Fruit fly (Drosophila melanogaster) whole organism, embryonic: ENCODE results near the gene CG6830.
A peak's percentile ranks its signal among the peaks of the same experiment; 100 is the strongest.

Source experiments
- Adf1 ChIP-seq: fragments of 200-800 bp; sonication (Bioruptor generic); IDR thresholded peaks from 2 replicates; pipeline ENCODE4 v1.3.6; 2022; ENCODE audit warnings: missing biosample characterization, missing genetic modification characterization
- Atf-2 ChIP-seq: fragments of 200-800 bp; sonication (Bioruptor generic); optimal IDR thresholded peaks from 2 replicates; lab custom pipeline; 2016; ENCODE audit warnings: missing biosample characterization, missing genetic modification characterization
- Atf6 ChIP-seq: fragments of 200-800 bp; sonication (Bioruptor generic); IDR thresholded peaks from 2 replicates; pipeline ENCODE4 v1.3.6; 2022; ENCODE audit warnings: missing biosample characterization, missing genetic modification characterization
- B-H1 ChIP-seq: fragments of 200-800 bp; sonication (Bioruptor generic); IDR thresholded peaks from 3 replicates; pipeline ENCODE4 v1.3.6; 2022; ENCODE audit warnings: missing biosample characterization, missing genetic modification characterization
- Bdp1 ChIP-seq: fragments of 200-800 bp; sonication (Bioruptor generic); optimal IDR thresholded peaks from 3 replicates; lab custom pipeline; 2016; ENCODE audit warnings: missing biosample characterization, missing genetic modification characterization
- Blimp-1 ChIP-seq: fragments of 200-800 bp; sonication (Bioruptor generic); optimal IDR thresholded peaks from 3 replicates; lab custom pipeline; 2018; ENCODE audit warnings: missing biosample characterization, missing genetic modification characterization, mild to moderate bottlenecking, moderate library complexity, missing genetic modification reagents
- CG10431 ChIP-seq: fragments of 200-800 bp; sonication (Bioruptor generic); optimal IDR thresholded peaks from 3 replicates; lab custom pipeline; 2018; ENCODE audit warnings: missing biosample characterization, mild to moderate bottlenecking, missing genetic modification characterization
- CG10565 ChIP-seq: fragments of 200-800 bp; sonication (Bioruptor generic); optimal IDR thresholded peaks from 3 replicates; lab custom pipeline; 2016; ENCODE audit warnings: missing biosample characterization, mild to moderate bottlenecking, missing genetic modification characterization
- CG11093 ChIP-seq: fragments of 200-800 bp; sonication (Bioruptor generic); IDR thresholded peaks from 3 replicates; pipeline ENCODE4 v1.3.6; 2022; ENCODE audit warnings: missing biosample characterization, missing genetic modification characterization
- CG11398 ChIP-seq: fragments of 200-800 bp; sonication (Bioruptor generic); optimal IDR thresholded peaks from 2 replicates; lab custom pipeline; 2016; ENCODE audit warnings: missing biosample characterization, missing genetic modification characterization
- CG1233 ChIP-seq: fragments of 200-800 bp; sonication (Bioruptor generic); optimal IDR thresholded peaks from 4 replicates; lab custom pipeline; 2018; ENCODE audit warnings: missing biosample characterization, mild to moderate bottlenecking, missing genetic modification characterization
- CG13296 ChIP-seq: fragments of 200-800 bp; sonication (Bioruptor generic); optimal IDR thresholded peaks from 3 replicates; lab custom pipeline; 2018; ENCODE audit warnings: missing biosample characterization, mild to moderate bottlenecking, missing genetic modification characterization
- CG13775 ChIP-seq: fragments of 200-800 bp; sonication (Bioruptor generic); optimal IDR thresholded peaks from 3 replicates; lab custom pipeline; 2017; ENCODE audit warnings: missing biosample characterization, mild to moderate bottlenecking, missing genetic modification characterization
- CG15269 ChIP-seq: fragments of 200-800 bp; sonication (Bioruptor generic); optimal IDR thresholded peaks from 2 replicates; lab custom pipeline; 2018; ENCODE audit warnings: missing biosample characterization, mild to moderate bottlenecking, missing genetic modification characterization, moderate library complexity
- CG1602 ChIP-seq: fragments of 200-800 bp; sonication (Bioruptor generic); optimal IDR thresholded peaks from 3 replicates; lab custom pipeline; 2016; ENCODE audit warnings: missing biosample characterization, missing genetic modification characterization
- CG16813 ChIP-seq: fragments of 200-800 bp; sonication (Bioruptor generic); IDR thresholded peaks from 3 replicates; pipeline ENCODE4 v1.3.6; 2022; ENCODE audit warnings: missing biosample characterization, missing genetic modification characterization; ENCODE audit not compliant: partially characterized antibody
- CG17568 ChIP-seq: fragments of 200-800 bp; sonication (Bioruptor generic); optimal IDR thresholded peaks from 2 replicates; lab custom pipeline; 2018; ENCODE audit warnings: missing biosample characterization, mild to moderate bottlenecking, missing genetic modification characterization, moderate library complexity
- CG17612 ChIP-seq: fragments of 200-800 bp; sonication (Bioruptor generic); IDR thresholded peaks from 2 replicates; pipeline ENCODE4 v1.3.6; 2022; ENCODE audit warnings: missing biosample characterization, missing genetic modification characterization
- CG1792 ChIP-seq: fragments of 200-800 bp; sonication (Bioruptor generic); optimal IDR thresholded peaks from 2 replicates; lab custom pipeline; 2016; ENCODE audit warnings: missing biosample characterization, missing genetic modification characterization
- CG2199 ChIP-seq: fragments of 200-800 bp; sonication (Bioruptor generic); IDR thresholded peaks from 3 replicates; pipeline ENCODE4 v1.3.6; 2022; ENCODE audit warnings: missing biosample characterization, missing genetic modification characterization
- CG2875 ChIP-seq: fragments of 200-800 bp; sonication (Bioruptor generic); optimal IDR thresholded peaks from 2 replicates; lab custom pipeline; 2017; ENCODE audit warnings: missing biosample characterization, mild to moderate bottlenecking, missing genetic modification characterization, missing genetic modification reagents
- CG4404 ChIP-seq: fragments of 200-800 bp; sonication (Bioruptor generic); IDR thresholded peaks from 2 replicates; pipeline ENCODE4 v1.3.6; 2022; ENCODE audit warnings: missing biosample characterization, missing genetic modification characterization
- CG7556 ChIP-seq: fragments of 200-800 bp; sonication (Bioruptor generic); optimal IDR thresholded peaks from 2 replicates; lab custom pipeline; 2017; ENCODE audit warnings: missing biosample characterization, mild to moderate bottlenecking, missing genetic modification characterization
- CG8388 ChIP-seq: fragments of 200-800 bp; sonication (Bioruptor generic); optimal IDR thresholded peaks from 2 replicates; lab custom pipeline; 2019; ENCODE audit warnings: missing biosample characterization, mild to moderate bottlenecking, missing genetic modification characterization, moderate library complexity
- CG8478 ChIP-seq: fragments of >200 bp; optimal IDR thresholded peaks from 2 replicates; lab custom pipeline; 2018
- CG9876 ChIP-seq: fragments of 200-800 bp; sonication (Bioruptor generic); optimal IDR thresholded peaks from 2 replicates; lab custom pipeline; 2016; ENCODE audit warnings: missing biosample characterization, missing genetic modification characterization
- GATAe ChIP-seq: fragments of 200-800 bp; sonication (Bioruptor generic); conservative IDR thresholded peaks from 2 replicates; pipeline ENCODE4 v1.3.6; 2022; ENCODE audit warnings: missing biosample characterization, missing genetic modification characterization
- Hmx ChIP-seq: fragments of 200-800 bp; sonication (Bioruptor generic); optimal IDR thresholded peaks from 2 replicates; lab custom pipeline; 2016; ENCODE audit warnings: missing biosample characterization, missing genetic modification characterization
- Med ChIP-seq: fragments of 200-800 bp; sonication (Bioruptor generic); peaks from one replicate; lab custom pipeline; 2016; ENCODE audit warnings: missing biosample characterization, missing genetic modification characterization, mild to moderate bottlenecking, inconsistent platforms, moderate library complexity
- NC2α ChIP-seq: fragments of 200-800 bp; sonication (Bioruptor generic); optimal IDR thresholded peaks from 2 replicates; lab custom pipeline; 2016; ENCODE audit warnings: missing biosample characterization, missing genetic modification characterization
- NFAT ChIP-seq: fragments of 200-800 bp; sonication (Bioruptor generic); IDR thresholded peaks from 2 replicates; pipeline ENCODE4 v1.3.6; 2022; ENCODE audit warnings: missing biosample characterization, missing genetic modification characterization
- NK7.1 ChIP-seq: fragments of 200-800 bp; sonication (Bioruptor generic); optimal IDR thresholded peaks from 3 replicates; lab custom pipeline; 2016; ENCODE audit warnings: missing biosample characterization, missing genetic modification characterization
- Oli ChIP-seq: fragments of 200-800 bp; sonication (Bioruptor generic); optimal IDR thresholded peaks from 2 replicates; lab custom pipeline; 2018; ENCODE audit warnings: missing biosample characterization, mild to moderate bottlenecking, missing genetic modification characterization, moderate library complexity
- Ravus ChIP-seq: fragments of 200-800 bp; sonication (Bioruptor generic); IDR thresholded peaks from 2 replicates; pipeline ENCODE4 v1.3.6; 2022; ENCODE audit warnings: missing biosample characterization, missing genetic modification characterization
- Sry-δ ChIP-seq: fragments of 200-800 bp; sonication (Bioruptor generic); optimal IDR thresholded peaks from 2 replicates; lab custom pipeline; 2016; ENCODE audit warnings: missing biosample characterization, missing genetic modification characterization
- az2 ChIP-seq: fragments of 200-800 bp; sonication (Bioruptor generic); optimal IDR thresholded peaks from 3 replicates; lab custom pipeline; 2016; ENCODE audit warnings: missing biosample characterization, missing genetic modification characterization
- bsh ChIP-seq, 2 experiments: fragments of 200-800 bp; sonication (Bioruptor generic); optimal IDR thresholded peaks; 2 replicates each; lab custom pipeline; 2017 to 2018; ENCODE audit warnings: mild to moderate bottlenecking in 2 of 2, missing biosample characterization in 2 of 2, missing genetic modification characterization in 2 of 2, moderate library complexity in 1 of 2
- disco-r ChIP-seq: fragments of 200-800 bp; sonication (Bioruptor generic); optimal IDR thresholded peaks from 2 replicates; lab custom pipeline; 2016; ENCODE audit warnings: missing biosample characterization, missing genetic modification characterization
- fd3F ChIP-seq: fragments of 200-800 bp; sonication (Bioruptor generic); optimal IDR thresholded peaks from 2 replicates; lab custom pipeline; 2018; ENCODE audit warnings: missing biosample characterization, mild to moderate bottlenecking, missing genetic modification characterization, moderate library complexity
- fru ChIP-seq: fragments of >200 bp; optimal IDR thresholded peaks from 2 replicates; lab custom pipeline; 2017
- gcm2 ChIP-seq: fragments of 200-800 bp; sonication (Bioruptor generic); optimal IDR thresholded peaks from 2 replicates; lab custom pipeline; 2016; ENCODE audit warnings: missing biosample characterization, missing genetic modification characterization
- gem ChIP-seq: fragments of 200-800 bp; sonication (Bioruptor generic); optimal IDR thresholded peaks from 2 replicates; lab custom pipeline; 2019; ENCODE audit warnings: missing biosample characterization, mild to moderate bottlenecking, missing genetic modification characterization, moderate library complexity
- grau ChIP-seq: fragments of 200-800 bp; optimal IDR thresholded peaks from 3 replicates; lab custom pipeline; 2019; ENCODE audit warnings: missing biosample characterization, mild to moderate bottlenecking, missing genetic modification characterization, moderate library complexity
- kni ChIP-seq: fragments of 200-800 bp; sonication (Bioruptor generic); optimal IDR thresholded peaks from 3 replicates; lab custom pipeline; 2017; ENCODE audit warnings: mild to moderate bottlenecking, missing biosample characterization, missing genetic modification reagents, missing genetic modification characterization
- lmd ChIP-seq: fragments of 200-800 bp; sonication (Bioruptor generic); IDR thresholded peaks from 2 replicates; pipeline ENCODE4 v1.3.6; 2022; ENCODE audit warnings: missing biosample characterization, missing genetic modification characterization
- nmo ChIP-seq: fragments of 200-800 bp; sonication (Bioruptor generic); optimal IDR thresholded peaks from 2 replicates; lab custom pipeline; 2018; ENCODE audit warnings: missing biosample characterization, mild to moderate bottlenecking, missing genetic modification characterization, moderate library complexity
- onecut ChIP-seq: fragments of 200-800 bp; sonication (Bioruptor generic); IDR thresholded peaks from 2 replicates; pipeline ENCODE4 v1.3.6; 2022; ENCODE audit warnings: missing biosample characterization, missing genetic modification characterization
- phol ChIP-seq: fragments of 200-800 bp; sonication (Bioruptor generic); optimal IDR thresholded peaks from 3 replicates; lab custom pipeline; 2018; ENCODE audit warnings: missing biosample characterization, mild to moderate bottlenecking, missing genetic modification characterization, moderate library complexity
- pum ChIP-seq: fragments of 200-800 bp; sonication (Bioruptor generic); optimal IDR thresholded peaks from 2 replicates; lab custom pipeline; 2016; ENCODE audit warnings: missing biosample characterization, missing genetic modification characterization
- sc ChIP-seq, 3 experiments: fragments of >200 bp in 2 of 3; fragments of 200-800 bp in 1 of 3; sonication (Bioruptor generic) in 1 of 3; optimal IDR thresholded peaks; 2 replicates in 2 of 3; 3 replicates in 1 of 3; lab custom pipeline; 2017; ENCODE audit warnings: mild to moderate bottlenecking in 1 of 3, missing biosample characterization in 1 of 3, missing genetic modification characterization in 1 of 3, missing genetic modification reagents in 1 of 3
- sima ChIP-seq: fragments of 200-800 bp; sonication (Bioruptor generic); optimal IDR thresholded peaks from 2 replicates; lab custom pipeline; 2016; ENCODE audit warnings: missing biosample characterization, missing genetic modification characterization
- ssp ChIP-seq: fragments of 200-800 bp; sonication (Bioruptor generic); IDR thresholded peaks from 2 replicates; pipeline ENCODE4 v1.3.6; 2022; ENCODE audit warnings: missing biosample characterization, missing genetic modification characterization
- unpg ChIP-seq: fragments of 200-800 bp; sonication (Bioruptor generic); optimal IDR thresholded peaks from 3 replicates; lab custom pipeline; 2018; ENCODE audit warnings: missing biosample characterization, mild to moderate bottlenecking, missing genetic modification characterization, moderate library complexity
- yki ChIP-seq: fragments of >200 bp; optimal IDR thresholded peaks from 3 replicates; lab custom pipeline; 2018

Gene CG6830

DNA sequence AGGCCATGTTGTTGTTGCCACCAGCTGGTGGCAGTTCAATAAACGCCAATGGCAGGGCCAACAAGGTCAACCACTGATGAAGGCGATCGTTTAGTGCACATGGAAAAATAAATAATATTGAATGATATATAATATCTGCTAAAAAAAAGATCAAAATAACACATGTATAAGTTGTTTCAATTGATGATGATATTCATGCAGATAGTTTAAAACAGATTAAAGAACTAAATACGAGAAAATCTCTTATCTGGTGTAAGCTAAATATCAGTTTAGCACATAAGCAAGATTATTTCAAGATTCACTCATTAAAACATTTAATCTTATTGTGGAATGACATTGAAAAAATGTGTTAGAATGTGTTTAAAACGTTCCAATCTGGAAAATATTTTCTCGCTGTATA, 20.7 kb downstream of the CG6830 start (continued):
- TF ChIP-seq phol (tag; lab: Kevin White, UChicago): peak; percentile 61
- TF ChIP-seq GATAe: no peak
- no peak for TF ChIP-seq Sry-δ (GFP tag; lab: Kevin White, UChicago)
- no peak for TF ChIP-seq CG11398
- peak; percentile 34 for TF ChIP-seq CG8388 (GFP tag; lab: Kevin White, UChicago)
- TF ChIP-seq ssp: no peak
- TF ChIP-seq CG8478 (lab: Kevin White, UChicago): no peak
- no peak for TF ChIP-seq NC2α (GFP tag; lab: Kevin White, UChicago)
- TF ChIP-seq bsh (GFP tag; optimal IDR thresholded peaks at IDR 0.05; lab: Kevin White, UChicago): peak in 1 of 2 experiments; percentile 31
- no peak for TF ChIP-seq disco-r (GFP tag; lab: Kevin White, UChicago)
- no peak for TF ChIP-seq CG2199
- TF ChIP-seq CG1792 (GFP tag; lab: Kevin White, UChicago): no peak
- no peak for TF ChIP-seq CG10431
- TF ChIP-seq CG4404 (GFP tag; lab: Robert Waterston, UW): no peak
- TF ChIP-seq CG16813: no peak
- TF ChIP-seq CG2875: peak; percentile 19
- peak; percentile 57 for TF ChIP-seq unpg (GFP tag; lab: Kevin White, UChicago)
- TF ChIP-seq nmo (GFP tag; lab: Kevin White, UChicago): peak; percentile 63
- no peak for TF ChIP-seq Med (GFP tag; lab: Kevin White, UChicago)
- TF ChIP-seq NFAT (GFP tag; lab: Robert Waterston, UW): no peak
- no peak for TF ChIP-seq Hmx (GFP tag; lab: Kevin White, UChicago)
- TF ChIP-seq yki (lab: Kevin White, UChicago): no peak
- no peak for TF ChIP-seq onecut (GFP tag; lab: Robert Waterston, UW)
- no peak for TF ChIP-seq CG13775
- TF ChIP-seq CG7556 (GFP tag; lab: Kevin White, UChicago): peak; percentile 57
- TF ChIP-seq CG13296: peak; percentile 51
- TF ChIP-seq CG9876 (GFP tag; lab: Kevin White, UChicago): no peak

dm6 chr3R:11662617-11663016, 21.5 kb downstream of the CG6830 start:
- TF ChIP-seq Ravus (GFP tag; lab: Robert Waterston, UW) (no peak), CG15269 (peak; percentile 15), CG1233 (GFP tag; lab: Kevin White, UChicago) (no peak), Blimp-1 (GFP tag; lab: Kevin White, UChicago) (no peak), Atf-2 (GFP tag; lab: Kevin White, UChicago) (no peak), sc (optimal IDR thresholded peaks at IDR 0.05; lab: Kevin White, UChicago) (no peak), sc (GFP tag; optimal IDR thresholded peaks at IDR 0.05; lab: Kevin White, UChicago) (no peak), Bdp1 (GFP tag; lab: Kevin White, UChicago) (no peak), pum (no peak), az2 (peak; percentile 7), CG10565 (GFP tag; lab: Kevin White, UChicago) (no peak), fru (lab: Kevin White, UChicago) (no peak), gem (tag; lab: Kevin White, UChicago) (peak; percentile 41), Adf1 (GFP tag; lab: Robert Waterston, UW) (no peak), kni (GFP tag; lab: Kevin White, UChicago) (no peak), gcm2 (GFP tag; lab: Kevin White, UChicago) (no peak), Atf6 (no peak), sima (GFP tag; lab: Kevin White, UChicago) (no peak), CG17612 (GFP tag; lab: Robert Waterston, UW) (no peak), CG11093 (GFP tag; lab: Robert Waterston, UW) (no peak), fd3F (GFP tag; lab: Kevin White, UChicago) (no peak), CG1602 (GFP tag; lab: Kevin White, UChicago) (no peak), grau (tag; lab: Kevin White, UChicago) (no peak), lmd (no peak), B-H1 (GFP tag; lab: Robert Waterston, UW) (no peak), CG17568 (GFP tag; lab: Kevin White, UChicago) (no peak), Oli (tag; lab: Kevin White, UChicago) (peak; percentile 12), NK7.1 (GFP tag; lab: Kevin White, UChicago) (no peak)
